Fruit fly (Drosophila melanogaster): ENCODE data around the gene GILT2.
A peak's percentile ranks its signal among the peaks of the same experiment; 100 is the strongest.

GILT2 gene

dm6 chr3R:23664437-23664836 is 14.3 kb upstream of the GILT2 start:
- TF ChIP-seq CG17801 (GFP tag; optimal IDR thresholded peaks at IDR 0.05; ENCODE audit: partially characterized antibody), result no peak

dm6 chr3R:23666672-23667211 is 12.0 kb upstream of the GILT2 start:
- no peak for TF ChIP-seq CG17801 (GFP tag; optimal IDR thresholded peaks at IDR 0.05; ENCODE audit: partially characterized antibody)

- no peak for TF ChIP-seq CG17801 (GFP tag; optimal IDR thresholded peaks at IDR 0.05; ENCODE audit: partially characterized antibody)
Observed at dm6 chr3R:23667451-23667850, 11.2 kb upstream of the GILT2 start.

dm6 chr3R:23668583-23668982 is 10.1 kb upstream of the GILT2 start:
- no peak for TF ChIP-seq CG17801 (GFP tag; optimal IDR thresholded peaks at IDR 0.05; ENCODE audit: partially characterized antibody)

dm6 chr3R:23669401-23670216 is 9.1 kb upstream of the GILT2 start, which contains the start of gene CG31145:
Gene CG31145 (minus strand): TSS chr3R:23669659.
- peak; percentile 98 for TF ChIP-seq CG17801 (GFP tag; optimal IDR thresholded peaks at IDR 0.05; ENCODE audit: partially characterized antibody)

- TF ChIP-seq CG17801 (GFP tag; optimal IDR thresholded peaks at IDR 0.05; ENCODE audit: partially characterized antibody), result no peak
Observed at dm6 chr3R:23673084-23673483, 5.6 kb upstream of the GILT2 start.

dm6 chr3R:23674369-23674768 is 4.3 kb upstream of the GILT2 start:
- no peak for TF ChIP-seq CG17801 (GFP tag; optimal IDR thresholded peaks at IDR 0.05; ENCODE audit: partially characterized antibody)

- TF ChIP-seq CG17801 (GFP tag; optimal IDR thresholded peaks at IDR 0.05; ENCODE audit: partially characterized antibody), result no peak
Observed at dm6 chr3R:23675646-23676045, 3.0 kb upstream of the GILT2 start.

dm6 chr3R:23677058-23677457 is 1.6 kb upstream of the GILT2 start, which contains the start of gene GILT3:
Gene GILT3 (plus strand): TSS chr3R:23677358.
- TF ChIP-seq CG17801 (GFP tag; optimal IDR thresholded peaks at IDR 0.05; ENCODE audit: partially characterized antibody), result no peak

dm6 chr3R:23679911-23680336 is 1.2 kb downstream of the GILT2 start, which contains the start of gene eIF3d1:
Gene eIF3d1 (plus strand): TSS chr3R:23680039.
- peak; percentile 0 for TF ChIP-seq CG17801 (GFP tag; optimal IDR thresholded peaks at IDR 0.05; ENCODE audit: partially characterized antibody)

- no peak for TF ChIP-seq CG17801 (GFP tag; optimal IDR thresholded peaks at IDR 0.05; ENCODE audit: partially characterized antibody)
Observed at dm6 chr3R:23682203-23682602, 3.5 kb downstream of the GILT2 start, which contains the start of gene CG16710. Gene CG16710 (plus strand): TSS chr3R:23682503.

- no peak for TF ChIP-seq CG17801 (GFP tag; optimal IDR thresholded peaks at IDR 0.05; ENCODE audit: partially characterized antibody)
Observed at dm6 chr3R:23683757-23684156, 5.1 kb downstream of the GILT2 start, which contains the start of gene CG18754. Gene CG18754 (plus strand): TSS chr3R:23684057.

dm6 chr3R:23685955-23686354 is 7.3 kb downstream of the GILT2 start, which contains the start of gene SPE:
Gene SPE (plus strand): TSS chr3R:23686255.
- no peak for TF ChIP-seq CG17801 (GFP tag; optimal IDR thresholded peaks at IDR 0.05; ENCODE audit: partially characterized antibody)

dm6 chr3R:23686924-23687323 is 8.2 kb downstream of the GILT2 start:
- no peak for TF ChIP-seq CG17801 (GFP tag; optimal IDR thresholded peaks at IDR 0.05; ENCODE audit: partially characterized antibody)

dm6 chr3R:23694579-23695033 is 15.9 kb downstream of the GILT2 start, which contains the start of gene CG10254:
Gene CG10254 (minus strand): TSS chr3R:23694983.
- no peak for TF ChIP-seq CG17801 (GFP tag; optimal IDR thresholded peaks at IDR 0.05; ENCODE audit: partially characterized antibody)

dm6 chr3R:23696145-23696544 is 17.4 kb downstream of the GILT2 start, which contains the start of gene CG10252:
Gene CG10252 (minus strand): TSS chr3R:23696245.
- TF ChIP-seq CG17801 (GFP tag; optimal IDR thresholded peaks at IDR 0.05; ENCODE audit: partially characterized antibody), result no peak

Data from ovary, adult (tissue).